Worm (Caenorhabditis elegans) whole organism, young adult: Measurements from ENCODE around the gene nhr-231.

Experiments
- fkh-3 ChIP-seq: sonication (generic microtip); optimal IDR thresholded peaks from 2 replicates; lab custom pipeline; 2016; ENCODE audit warnings: mild to moderate bottlenecking, missing genetic modification characterization, missing compliant biosample characterization
- lir-1 ChIP-seq: fragments of 200-800 bp; sonication (Bioruptor generic); conservative IDR thresholded peaks from 2 replicates; pipeline ENCODE4 v1.3.6; 2022; ENCODE audit warnings: missing genetic modification reagents, missing genetic modification characterization, missing compliant biosample characterization

DNA sequence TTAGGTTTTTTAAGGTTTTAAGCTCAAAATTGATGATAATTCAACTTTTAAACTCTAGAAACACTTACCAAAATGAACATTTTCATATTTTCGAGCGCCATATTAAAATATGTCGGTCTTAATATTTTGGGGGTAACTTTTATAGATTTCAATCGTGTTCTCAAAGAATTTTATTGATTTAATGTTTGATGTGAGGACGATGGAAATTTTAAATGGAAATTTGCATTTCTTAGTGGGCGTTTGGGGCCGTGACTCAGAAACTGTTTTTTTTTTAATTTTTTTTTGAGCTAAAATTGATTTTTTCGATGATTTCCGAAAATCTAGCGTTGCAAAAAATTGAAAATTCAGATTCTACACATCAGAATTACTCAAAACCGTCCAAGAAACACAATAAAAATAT, 12.5 kb downstream of the nhr-231 start, which contains the start of gene C54E10.10:
- TF ChIP-seq lir-1 (GFP tag; lab: Robert Waterston, UW) = no peak
- no peak for TF ChIP-seq fkh-3 (tag; lab: Kevin White, UChicago)
